Worm (Caenorhabditis elegans): ENCODE measurements around the gene spp-2.
A peak's percentile ranks its signal among the peaks of the same experiment; 100 is the strongest.

- TF ChIP-seq nhr-11 (tag; optimal IDR thresholded peaks at IDR 0.05), result peak; percentile 71
- TF ChIP-seq ztf-11 (tag; optimal IDR thresholded peaks at IDR 0.05), result peak in 1 of 2 experiments; percentile 89
- TF ChIP-seq Y116A8C.19 (tag; optimal IDR thresholded peaks at IDR 0.05; ENCODE audit: borderline replicate concordance), result no peak
- TF ChIP-seq aha-1 (tag; optimal IDR thresholded peaks at IDR 0.05), result peak; percentile 63
- TF ChIP-seq nhr-84 (tag; optimal IDR thresholded peaks at IDR 0.05), result no peak
- peak; percentile 87 for TF ChIP-seq ceh-88 (GFP tag; IDR thresholded peaks at IDR 0.05)
- TF ChIP-seq vab-15 (tag; optimal IDR thresholded peaks at IDR 0.05), result no peak
- peak; percentile 30 for TF ChIP-seq aly-2 (tag; optimal IDR thresholded peaks at IDR 0.05)
- TF ChIP-seq mdl-1 (tag; optimal IDR thresholded peaks at IDR 0.05), result peak; percentile 93 to 98
Measured at ce11 chrX:7334302-7334724, 17.7 kb upstream of the spp-2 start, which contains the start of gene epg-7.
